Fruit fly (Drosophila melanogaster): ENCODE measurements around the gene CG43090.

- no peak for TF ChIP-seq pan (optimal IDR thresholded peaks at IDR 0.05)
- no peak for TF ChIP-seq psq (optimal IDR thresholded peaks at IDR 0.05)
Measured at dm6 chrX:6198554-6198953, 1.1 kb downstream of the CG43090 start, which contains the start of gene CG32751.
